Worm (Caenorhabditis elegans) whole organism, L2 larva: ENCODE data around the gene T02D1.9.

Source experiments
- C34F6.9 ChIP-seq: fragments of 150-350 bp; optimal IDR thresholded peaks from 2 replicates; lab custom pipeline; 2014; ENCODE audit warnings: missing biosample characterization, missing genetic modification characterization
- F13H6.1 ChIP-seq: sonication (generic microtip); optimal IDR thresholded peaks from 2 replicates; lab custom pipeline; 2016; ENCODE audit warnings: missing genetic modification characterization, missing compliant biosample characterization
- R02D3.7 ChIP-seq: fragments of 150-350 bp; optimal IDR thresholded peaks from 2 replicates; lab custom pipeline; 2014; ENCODE audit warnings: missing biosample characterization, missing genetic modification characterization
- Y55F3AM.14 ChIP-seq: fragments of 200-800 bp; sonication (Bioruptor generic); optimal IDR thresholded peaks from 2 replicates; lab custom pipeline; 2018; ENCODE audit warnings: mild to moderate bottlenecking, missing genetic modification characterization, missing compliant biosample characterization
- alr-1 ChIP-seq: fragments of 150-350 bp; optimal IDR thresholded peaks from 2 replicates; lab custom pipeline; 2014; ENCODE audit warnings: missing biosample characterization, missing genetic modification characterization
- aly-2 ChIP-seq: fragments of 150-350 bp; optimal IDR thresholded peaks from 2 replicates; lab custom pipeline; 2014; ENCODE audit warnings: missing biosample characterization, missing genetic modification characterization
- ama-1 ChIP-seq: fragments of 150-350 bp; optimal IDR thresholded peaks from 2 replicates; lab custom pipeline; 2018; ENCODE audit warnings: inconsistent platforms
- blmp-1 ChIP-seq: sonication (generic microtip); optimal IDR thresholded peaks from 2 replicates; lab custom pipeline; 2017; ENCODE audit warnings: missing genetic modification characterization, mild to moderate bottlenecking, missing compliant biosample characterization, antibody characterized with exemption, moderate library complexity; ENCODE audit not compliant: insufficient read depth
- ceh-16 ChIP-seq: fragments of 150-350 bp; optimal IDR thresholded peaks from 2 replicates; lab custom pipeline; 2014; ENCODE audit warnings: missing biosample characterization, missing genetic modification characterization
- ceh-82 ChIP-seq: fragments of 150-350 bp; optimal IDR thresholded peaks from 2 replicates; lab custom pipeline; 2014; ENCODE audit warnings: missing biosample characterization, missing genetic modification characterization
- egl-27 ChIP-seq: sonication (generic microtip); optimal IDR thresholded peaks from 3 replicates; lab custom pipeline; 2017; ENCODE audit warnings: missing biosample characterization, missing genetic modification reagents, missing genetic modification characterization
- elt-1 ChIP-seq: fragments of 150-350 bp; optimal IDR thresholded peaks from 2 replicates; lab custom pipeline; 2014; ENCODE audit warnings: missing biosample characterization, missing genetic modification characterization
- elt-3 ChIP-seq: sonication (generic microtip); optimal IDR thresholded peaks from 2 replicates; lab custom pipeline; 2017; ENCODE audit warnings: missing biosample characterization, missing genetic modification characterization
- fos-1 ChIP-seq: fragments of 150-350 bp; optimal IDR thresholded peaks from 2 replicates; lab custom pipeline; 2014; ENCODE audit warnings: missing biosample characterization, missing genetic modification characterization
- lin-11 ChIP-seq: fragments of 150-350 bp; sonication (generic microtip); optimal IDR thresholded peaks from 2 replicates; lab custom pipeline; 2014; ENCODE audit warnings: missing biosample characterization, missing genetic modification characterization, inconsistent platforms, mixed read lengths
- lin-13 ChIP-seq: fragments of 150-350 bp; optimal IDR thresholded peaks from 2 replicates; lab custom pipeline; 2014; ENCODE audit warnings: missing biosample characterization, missing genetic modification reagents, missing genetic modification characterization
- lin-39 ChIP-seq: fragments of 150-350 bp; optimal IDR thresholded peaks from 2 replicates; lab custom pipeline; 2014; ENCODE audit warnings: missing biosample characterization, missing genetic modification reagents, missing genetic modification characterization
- mbf-1 ChIP-seq: sonication (generic microtip); optimal IDR thresholded peaks from 2 replicates; lab custom pipeline; 2017; ENCODE audit warnings: missing biosample characterization, missing genetic modification characterization
- nhr-10 ChIP-seq: sonication (generic microtip); optimal IDR thresholded peaks from 2 replicates; lab custom pipeline; 2017; ENCODE audit warnings: missing biosample characterization, missing genetic modification characterization
- nhr-11 ChIP-seq: fragments of 150-350 bp; optimal IDR thresholded peaks from 2 replicates; lab custom pipeline; 2014; ENCODE audit warnings: missing biosample characterization, missing genetic modification characterization
- nhr-12 ChIP-seq: fragments of 150-350 bp; optimal IDR thresholded peaks from 2 replicates; lab custom pipeline; 2014; ENCODE audit warnings: missing biosample characterization, missing genetic modification characterization
- nhr-21 ChIP-seq: fragments of 150-350 bp; optimal IDR thresholded peaks from 2 replicates; lab custom pipeline; 2014; ENCODE audit warnings: missing biosample characterization, missing genetic modification characterization
- nhr-23 ChIP-seq: fragments of 150-350 bp; optimal IDR thresholded peaks from 2 replicates; lab custom pipeline; 2014; ENCODE audit warnings: missing biosample characterization, missing genetic modification reagents, missing genetic modification characterization
- nhr-237 ChIP-seq: fragments of 150-350 bp; optimal IDR thresholded peaks from 2 replicates; lab custom pipeline; 2014; ENCODE audit warnings: missing biosample characterization, missing genetic modification characterization
- nhr-25 ChIP-seq: fragments of 150-350 bp; sonication (generic microtip); optimal IDR thresholded peaks from 3 replicates; lab custom pipeline; 2014; ENCODE audit warnings: missing biosample characterization, missing genetic modification characterization
- nhr-6 ChIP-seq: fragments of 150-350 bp; optimal IDR thresholded peaks from 2 replicates; lab custom pipeline; 2014; ENCODE audit warnings: missing biosample characterization, missing genetic modification characterization
- nhr-77 ChIP-seq: fragments of 150-350 bp; optimal IDR thresholded peaks from 2 replicates; lab custom pipeline; 2014; ENCODE audit warnings: missing biosample characterization, missing genetic modification characterization
- peb-1 ChIP-seq: fragments of 150-350 bp; optimal IDR thresholded peaks from 2 replicates; lab custom pipeline; 2014; ENCODE audit warnings: missing biosample characterization, missing genetic modification characterization
- sma-3 ChIP-seq: sonication (generic microtip); optimal IDR thresholded peaks from 2 replicates; lab custom pipeline; 2016; ENCODE audit warnings: missing genetic modification reagents, missing genetic modification characterization, missing compliant biosample characterization
- sma-9 ChIP-seq, 2 experiments: fragments of 150-350 bp in 1 of 2; sonication (generic microtip) in 1 of 2; optimal IDR thresholded peaks; 2 replicates each; lab custom pipeline; 2014 to 2016; ENCODE audit warnings: missing genetic modification characterization in 2 of 2, mild to moderate bottlenecking in 1 of 2, missing biosample characterization in 1 of 2, missing compliant biosample characterization in 1 of 2, missing genetic modification reagents in 1 of 2, moderate library complexity in 1 of 2
- snpc-4 ChIP-seq: fragments of 150-350 bp; optimal IDR thresholded peaks from 2 replicates; lab custom pipeline; 2014; ENCODE audit warnings: missing biosample characterization, missing genetic modification characterization
- unc-39 ChIP-seq: fragments of 150-350 bp; optimal IDR thresholded peaks from 2 replicates; lab custom pipeline; 2014; ENCODE audit warnings: missing biosample characterization, missing genetic modification characterization
- unc-55 ChIP-seq: fragments of 150-350 bp; sonication (generic microtip); optimal IDR thresholded peaks from 3 replicates; lab custom pipeline; 2014; ENCODE audit warnings: missing biosample characterization, missing genetic modification reagents, missing genetic modification characterization
- unc-62 ChIP-seq: fragments of 150-350 bp; optimal IDR thresholded peaks from 2 replicates; lab custom pipeline; 2014; ENCODE audit warnings: missing biosample characterization, missing genetic modification reagents, missing genetic modification characterization
- ztf-1 ChIP-seq: fragments of 200-800 bp; sonication (Bioruptor generic); conservative IDR thresholded peaks from 2 replicates; pipeline ENCODE4 v1.3.6; 2022; ENCODE audit warnings: missing genetic modification characterization, missing compliant biosample characterization
- ztf-11 ChIP-seq: sonication (generic microtip); optimal IDR thresholded peaks from 2 replicates; lab custom pipeline; 2017; ENCODE audit warnings: missing biosample characterization, missing genetic modification characterization
- ztf-4 ChIP-seq: fragments of 150-350 bp; optimal IDR thresholded peaks from 2 replicates; lab custom pipeline; 2014; ENCODE audit warnings: missing biosample characterization, missing genetic modification characterization

The T02D1.9 gene

ce11 chrIV:17407491-17407890 is at the start of gene T02D1.9:
Gene T02D1.9, minus strand, starts transcription at chrIV:17407591.
- TF ChIP-seq blmp-1 (tag; lab: Kevin White, UChicago) (no peak), aly-2 (tag; lab: Kevin White, UChicago) (no peak), nhr-12 (tag; lab: Kevin White, UChicago) (no peak), egl-27 (tag; lab: Kevin White, UChicago) (no peak), unc-39 (tag; lab: Kevin White, UChicago) (no peak), Y55F3AM.14 (GFP tag; lab: Kevin White, UChicago) (no peak), sma-3 (GFP tag; lab: Kevin White, UChicago) (no peak), ceh-16 (tag; lab: Kevin White, UChicago) (no peak), F13H6.1 (no peak), unc-62 (GFP tag; lab: Kevin White, UChicago) (no peak), mbf-1 (tag; lab: Kevin White, UChicago) (no peak), unc-55 (no peak), nhr-6 (tag; lab: Kevin White, UChicago) (no peak), lin-11 (no peak), ztf-4 (tag; lab: Kevin White, UChicago) (no peak), ztf-11 (no peak), peb-1 (tag; lab: Kevin White, UChicago) (no peak), fos-1 (tag; lab: Kevin White, UChicago) (no peak), nhr-237 (no peak)

DNA sequence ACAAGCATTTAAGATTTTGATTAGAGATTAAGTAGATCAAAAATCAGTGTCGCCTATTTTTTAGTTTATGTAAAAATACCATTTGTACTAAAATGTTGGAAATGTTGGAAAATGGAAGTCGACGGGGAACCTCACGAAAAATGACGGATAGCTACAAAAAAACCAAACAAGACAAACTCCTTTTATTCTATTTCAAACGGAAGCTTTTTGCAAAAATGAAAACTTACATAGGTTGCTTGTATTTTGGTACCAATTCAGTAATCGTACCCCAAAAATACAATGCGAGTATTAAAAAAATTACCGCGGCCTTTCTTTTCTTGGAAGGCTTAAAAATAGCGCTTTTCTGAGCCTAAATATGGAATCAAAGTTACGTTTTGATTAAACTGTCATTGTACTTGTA is 46.6 kb upstream of the T02D1.9 start:
- no peak for TF ChIP-seq nhr-23 (tag; lab: Kevin White, UChicago)
- no peak for TF ChIP-seq egl-27 (tag; lab: Kevin White, UChicago)
- no peak for TF ChIP-seq ceh-82 (tag; lab: Kevin White, UChicago)
- no peak for TF ChIP-seq elt-3
- no peak for TF ChIP-seq ama-1 (lab: Kevin White, UChicago)
- no peak for TF ChIP-seq blmp-1 (tag; lab: Kevin White, UChicago)
- TF ChIP-seq Y55F3AM.14 (GFP tag; lab: Kevin White, UChicago), result no peak
- no peak for TF ChIP-seq nhr-10 (tag; lab: Kevin White, UChicago)
- no peak for TF ChIP-seq elt-1 (tag; lab: Kevin White, UChicago)
- TF ChIP-seq sma-3 (GFP tag; lab: Kevin White, UChicago), result no peak
- TF ChIP-seq lin-11, result no peak
- no peak for TF ChIP-seq fos-1 (tag; lab: Kevin White, UChicago)
- no peak for TF ChIP-seq nhr-77 (tag; lab: Kevin White, UChicago)
- no peak for TF ChIP-seq R02D3.7 (tag; lab: Kevin White, UChicago)
- no peak for TF ChIP-seq lin-39
- no peak for TF ChIP-seq ztf-1 (GFP tag; lab: Robert Waterston, UW)
- TF ChIP-seq nhr-11 (tag; lab: Kevin White, UChicago), result no peak

DNA sequence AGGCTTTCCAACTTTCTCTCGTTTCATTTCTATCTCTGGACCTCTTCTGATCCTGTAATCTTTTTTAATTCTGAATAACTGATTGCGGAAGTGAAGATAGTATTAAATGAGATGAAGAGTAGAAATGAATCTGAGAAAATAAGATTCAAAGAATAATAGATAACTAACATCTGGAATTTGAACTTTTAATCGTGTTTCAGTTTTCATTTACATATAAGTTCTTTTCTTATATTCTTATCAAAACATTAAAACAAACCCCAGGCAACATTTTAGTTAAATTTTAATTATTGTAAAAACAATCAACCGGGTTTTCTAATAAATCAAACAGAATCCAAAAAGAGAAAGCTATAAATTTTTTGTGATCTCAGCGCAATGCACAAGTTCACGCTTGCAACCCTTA is 45.8 kb upstream of the T02D1.9 start:
- no peak for TF ChIP-seq unc-62 (GFP tag; lab: Kevin White, UChicago)

ce11 chrIV:17450443-17450842 is 43.1 kb upstream of the T02D1.9 start, which contains the start of gene F11E6.8:
Gene F11E6.8, minus strand, starts transcription at chrIV:17450543.
- no peak for TF ChIP-seq nhr-12 (tag; lab: Kevin White, UChicago)
- TF ChIP-seq nhr-23 (tag; lab: Kevin White, UChicago), result no peak
- no peak for TF ChIP-seq C34F6.9 (tag; lab: Kevin White, UChicago)
- no peak for TF ChIP-seq nhr-11 (tag; lab: Kevin White, UChicago)
- TF ChIP-seq alr-1 (tag; lab: Kevin White, UChicago), result no peak
- TF ChIP-seq lin-11, result no peak
- no peak for TF ChIP-seq nhr-77 (tag; lab: Kevin White, UChicago)
- TF ChIP-seq ztf-1 (GFP tag; lab: Robert Waterston, UW), result no peak
- no peak for TF ChIP-seq nhr-6 (tag; lab: Kevin White, UChicago)
- no peak for TF ChIP-seq ztf-4 (tag; lab: Kevin White, UChicago)
- no peak for TF ChIP-seq fos-1 (tag; lab: Kevin White, UChicago)
- TF ChIP-seq ztf-11, result no peak
- TF ChIP-seq lin-13, result no peak
- TF ChIP-seq ceh-16 (tag; lab: Kevin White, UChicago), result no peak
- TF ChIP-seq nhr-10 (tag; lab: Kevin White, UChicago), result no peak
- TF ChIP-seq nhr-25 (tag; lab: Kevin White, UChicago), result no peak
- TF ChIP-seq sma-9 (GFP tag; optimal IDR thresholded peaks at IDR 0.05; lab: Kevin White, UChicago), result no peak
- TF ChIP-seq sma-9 (tag; optimal IDR thresholded peaks at IDR 0.05; lab: Kevin White, UChicago), result no peak
- no peak for TF ChIP-seq nhr-21 (tag; lab: Kevin White, UChicago)
- no peak for TF ChIP-seq snpc-4
- TF ChIP-seq F13H6.1, result no peak
